Worm (Caenorhabditis elegans): ENCODE results near the gene gln-5.

ce11 chrIV:17249691-17250181 lies 23.7 kb downstream of the gln-5 start, which contains the start of gene eelo-2:
- TF ChIP-seq nfya-1 (tag; optimal IDR thresholded peaks at IDR 0.05) (peak; percentile 93), tbx-2 (tag; optimal IDR thresholded peaks at IDR 0.05) (peak; percentile 87), ama-1 (optimal IDR thresholded peaks at IDR 0.05) (no peak), ceh-30 (tag; optimal IDR thresholded peaks at IDR 0.05) (peak; percentile 99), fkh-10 (GFP tag; optimal IDR thresholded peaks at IDR 0.05) (peak; percentile 57), nhr-11 (tag; optimal IDR thresholded peaks at IDR 0.05) (no peak), sox-4 (tag; optimal IDR thresholded peaks at IDR 0.05) (no peak), pax-1 (tag; optimal IDR thresholded peaks at IDR 0.05) (peak; percentile 61), pros-1 (tag; optimal IDR thresholded peaks at IDR 0.05) (peak; percentile 92), ceh-31 (tag; optimal IDR thresholded peaks at IDR 0.05) (peak; percentile 86), hlh-13 (GFP tag; optimal IDR thresholded peaks at IDR 0.05) (no peak)

All from whole organism, late embryonic.